Worm (Caenorhabditis elegans) whole organism, L4/young adult: ENCODE measurements around the gene fcmt-1.
A peak's percentile ranks its signal among the peaks of the same experiment; 100 is the strongest.

ENCODE experiments used
- W03F9.2 ChIP-seq: fragments of 150-350 bp; optimal IDR thresholded peaks from 2 replicates; lab custom pipeline; 2014; ENCODE audit warnings: missing biosample characterization, missing genetic modification characterization
- dao-5 ChIP-seq: sonication (generic microtip); optimal IDR thresholded peaks from 2 replicates; lab custom pipeline; 2016; ENCODE audit warnings: missing genotype, missing genetic modification characterization, moderate library complexity, missing compliant biosample characterization
- him-1 ChIP-seq: sonication (generic microtip); optimal IDR thresholded peaks from 2 replicates; lab custom pipeline; 2016; ENCODE audit warnings: missing genotype, missing genetic modification reagents, missing genetic modification characterization, missing compliant biosample characterization

fcmt-1 gene

ce11 chrII:11731174-11731724 lies 21.9 kb upstream of the fcmt-1 start:
- TF ChIP-seq W03F9.2 (no peak), dao-5 (tag; lab: Kevin White, UChicago) (no peak), him-1 (tag; lab: Kevin White, UChicago) (no peak)

- TF ChIP-seq W03F9.2 (no peak), dao-5 (tag; lab: Kevin White, UChicago) (no peak), him-1 (tag; lab: Kevin White, UChicago) (no peak)
Measured at ce11 chrII:11729757-11730535, 20.6 kb upstream of the fcmt-1 start.

- TF ChIP-seq W03F9.2 (no peak), dao-5 (tag; lab: Kevin White, UChicago) (no peak), him-1 (tag; lab: Kevin White, UChicago) (no peak)
Measured at ce11 chrII:11728545-11729105, 19.3 kb upstream of the fcmt-1 start, which contains the start of gene alh-8. alh-8 (plus strand) TSS chrII:11729055.

ce11 chrII:11727438-11727837 lies 18.1 kb upstream of the fcmt-1 start:
- TF ChIP-seq dao-5 (tag; lab: Kevin White, UChicago) (no peak), him-1 (tag; lab: Kevin White, UChicago) (no peak), W03F9.2 (no peak)

ce11 chrII:11726470-11727106 lies 17.2 kb upstream of the fcmt-1 start, which contains the start of gene F13D12.5:
F13D12.5 (plus strand) TSS chrII:11726814.
- peak; percentile 38 for TF ChIP-seq W03F9.2
- no peak for TF ChIP-seq him-1 (tag; lab: Kevin White, UChicago)
- no peak for TF ChIP-seq dao-5 (tag; lab: Kevin White, UChicago)

ce11 chrII:11725615-11726014 lies 16.3 kb upstream of the fcmt-1 start:
- TF ChIP-seq W03F9.2 (no peak), him-1 (tag; lab: Kevin White, UChicago) (no peak), dao-5 (tag; lab: Kevin White, UChicago) (no peak)

ce11 chrII:11724362-11724761 lies 15.0 kb upstream of the fcmt-1 start:
- TF ChIP-seq W03F9.2, result no peak
- no peak for TF ChIP-seq dao-5 (tag; lab: Kevin White, UChicago)
- no peak for TF ChIP-seq him-1 (tag; lab: Kevin White, UChicago)

- TF ChIP-seq W03F9.2 (no peak), him-1 (tag; lab: Kevin White, UChicago) (no peak), dao-5 (tag; lab: Kevin White, UChicago) (no peak)
Measured at ce11 chrII:11723904-11724303, 14.5 kb upstream of the fcmt-1 start, which contains the start of gene ldh-1. ldh-1 (plus strand) TSS chrII:11724204.

- no peak for TF ChIP-seq dao-5 (tag; lab: Kevin White, UChicago)
- no peak for TF ChIP-seq him-1 (tag; lab: Kevin White, UChicago)
- no peak for TF ChIP-seq W03F9.2
Measured at ce11 chrII:11722164-11722563, 12.8 kb upstream of the fcmt-1 start.

ce11 chrII:11721604-11722003 lies 12.2 kb upstream of the fcmt-1 start:
- TF ChIP-seq dao-5 (tag; lab: Kevin White, UChicago) (no peak), him-1 (tag; lab: Kevin White, UChicago) (no peak), W03F9.2 (no peak)

ce11 chrII:11720819-11721218 lies 11.5 kb upstream of the fcmt-1 start:
- TF ChIP-seq W03F9.2 (no peak), dao-5 (tag; lab: Kevin White, UChicago) (no peak), him-1 (tag; lab: Kevin White, UChicago) (no peak)

- TF ChIP-seq him-1 (tag; lab: Kevin White, UChicago) (no peak), dao-5 (tag; lab: Kevin White, UChicago) (no peak), W03F9.2 (no peak)
Measured at ce11 chrII:11720102-11720501, 10.7 kb upstream of the fcmt-1 start, which contains the start of gene F13D12.3. F13D12.3 (plus strand) TSS chrII:11720402.

- TF ChIP-seq dao-5 (tag; lab: Kevin White, UChicago), result no peak
- TF ChIP-seq W03F9.2, result no peak
- no peak for TF ChIP-seq him-1 (tag; lab: Kevin White, UChicago)
Measured at ce11 chrII:11719533-11719932, 10.2 kb upstream of the fcmt-1 start.

- no peak for TF ChIP-seq dao-5 (tag; lab: Kevin White, UChicago)
Measured at ce11 chrII:11714728-11715127, 5.4 kb upstream of the fcmt-1 start.
